Fruit fly (Drosophila melanogaster) whole organism, adult: Measurements from ENCODE around the gene cno.

Experiments
- CG7045 ChIP-seq: fragments of 200-800 bp; sonication (Bioruptor generic); optimal IDR thresholded peaks from 2 replicates; lab custom pipeline; 2017; ENCODE audit warnings: missing biosample characterization, mild to moderate bottlenecking, missing genetic modification characterization
- Hr96 ChIP-seq: fragments of 200-800 bp; sonication (Bioruptor generic); optimal IDR thresholded peaks from 2 replicates; lab custom pipeline; 2016; ENCODE audit warnings: missing biosample characterization, missing genetic modification characterization

DNA sequence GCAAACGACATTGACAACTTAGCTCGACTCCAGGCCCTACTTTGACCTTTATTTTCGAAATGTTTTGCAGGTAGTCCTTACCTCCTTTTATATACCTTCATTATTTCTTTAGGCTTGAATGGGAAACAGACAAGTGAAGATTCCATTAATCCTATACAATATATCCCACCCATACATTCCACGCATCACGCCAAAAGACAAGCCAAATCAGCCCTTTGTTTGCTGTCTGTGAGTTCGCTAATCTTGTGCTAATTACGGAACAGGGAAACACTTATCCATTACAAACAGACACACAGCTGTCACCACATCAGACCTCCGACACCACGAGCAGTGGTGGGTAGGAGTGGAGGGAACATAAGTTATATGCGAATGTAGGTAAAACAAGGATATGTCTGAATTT lies 23.5 kb upstream of the cno start, which contains the start of gene CG33293:
- TF ChIP-seq CG7045 = no peak
- no peak for TF ChIP-seq Hr96 (GFP tag; lab: Kevin White, UChicago)
